Fruit fly (Drosophila melanogaster) whole organism, embryonic: Measurements from ENCODE around the gene nSMase.

ENCODE experiments used
- Abd-B ChIP-seq: fragments of 200-800 bp; sonication (Bioruptor generic); optimal IDR thresholded peaks from 2 replicates; lab custom pipeline; 2018; ENCODE audit warnings: missing biosample characterization, mild to moderate bottlenecking, missing genetic modification characterization, moderate library complexity
- Antp ChIP-seq: fragments of 200-800 bp; sonication (Bioruptor generic); optimal IDR thresholded peaks from 3 replicates; lab custom pipeline; 2016; ENCODE audit warnings: missing biosample characterization, missing genetic modification characterization
- CG11560 ChIP-seq: fragments of 200-800 bp; sonication (Bioruptor generic); IDR thresholded peaks from 3 replicates; pipeline ENCODE4 v1.3.6; 2022; ENCODE audit warnings: missing biosample characterization, missing genetic modification characterization
- CG13624 ChIP-seq: fragments of 200-800 bp; sonication (Bioruptor generic); optimal IDR thresholded peaks from 2 replicates; lab custom pipeline; 2016; ENCODE audit warnings: missing biosample characterization, missing genetic modification characterization
- CG15011 ChIP-seq: fragments of 200-800 bp; sonication (Bioruptor generic); optimal IDR thresholded peaks from 3 replicates; lab custom pipeline; 2018; ENCODE audit warnings: missing biosample characterization, mild to moderate bottlenecking, missing genetic modification characterization
- CG1529 ChIP-seq: fragments of 200-800 bp; sonication (Bioruptor generic); optimal IDR thresholded peaks from 3 replicates; lab custom pipeline; 2018; ENCODE audit warnings: missing biosample characterization, missing genetic modification characterization
- CG16779 ChIP-seq: fragments of 200-800 bp; sonication (Bioruptor generic); IDR thresholded peaks from 2 replicates; pipeline ENCODE4 v1.3.6; 2022; ENCODE audit warnings: missing biosample characterization, missing genetic modification characterization
- CG17802 ChIP-seq: fragments of 200-800 bp; sonication (Bioruptor generic); optimal IDR thresholded peaks from 2 replicates; lab custom pipeline; 2018; ENCODE audit warnings: missing biosample characterization, mild to moderate bottlenecking, missing genetic modification characterization, moderate library complexity
- CG2129 ChIP-seq: fragments of 200-800 bp; sonication (Bioruptor generic); IDR thresholded peaks from 2 replicates; pipeline ENCODE4 v1.3.6; 2022; ENCODE audit warnings: missing biosample characterization, missing genetic modification characterization; ENCODE audit not compliant: partially characterized antibody
- CG32532 ChIP-seq: fragments of 200-800 bp; sonication (Bioruptor generic); IDR thresholded peaks from 2 replicates; pipeline ENCODE4 v1.3.6; 2022; ENCODE audit warnings: missing biosample characterization, missing genetic modification characterization
- CG3407 ChIP-seq: fragments of 200-800 bp; sonication (Bioruptor generic); optimal IDR thresholded peaks from 2 replicates; lab custom pipeline; 2018; ENCODE audit warnings: missing biosample characterization, mild to moderate bottlenecking, missing genetic modification characterization
- CG34422 ChIP-seq: fragments of 200-800 bp; sonication (Bioruptor generic); IDR thresholded peaks from 3 replicates; pipeline ENCODE4 v1.3.6; 2022; ENCODE audit warnings: missing biosample characterization, missing genetic modification characterization
- CG4730 ChIP-seq: fragments of 200-800 bp; sonication (Bioruptor generic); IDR thresholded peaks from 2 replicates; pipeline ENCODE4 v1.3.6; 2022; ENCODE audit warnings: missing biosample characterization, missing genetic modification characterization
- CG6813 ChIP-seq: fragments of 200-800 bp; sonication (Bioruptor generic); optimal IDR thresholded peaks from 2 replicates; lab custom pipeline; 2017; ENCODE audit warnings: missing biosample characterization, missing genetic modification characterization, mild to moderate bottlenecking, moderate library complexity, missing genetic modification reagents
- CG7745 ChIP-seq: fragments of 200-800 bp; sonication (Bioruptor generic); optimal IDR thresholded peaks from 2 replicates; lab custom pipeline; 2018; ENCODE audit warnings: missing biosample characterization, mild to moderate bottlenecking, missing genetic modification characterization, moderate library complexity
- CG7963 ChIP-seq: fragments of 200-800 bp; sonication (Bioruptor generic); IDR thresholded peaks from 3 replicates; pipeline ENCODE4 v1.3.6; 2022; ENCODE audit warnings: missing biosample characterization, missing genetic modification characterization; ENCODE audit not compliant: partially characterized antibody
- CG7987 ChIP-seq: fragments of 200-800 bp; sonication (Bioruptor generic); optimal IDR thresholded peaks from 2 replicates; lab custom pipeline; 2018; ENCODE audit warnings: missing biosample characterization, mild to moderate bottlenecking, missing genetic modification characterization, moderate library complexity
- CG8944 ChIP-seq: fragments of 200-800 bp; sonication (Bioruptor generic); optimal IDR thresholded peaks from 3 replicates; lab custom pipeline; 2016; ENCODE audit warnings: missing biosample characterization, missing genetic modification characterization
- CG9215 ChIP-seq: fragments of 200-800 bp; sonication (Bioruptor generic); IDR thresholded peaks from 2 replicates; pipeline ENCODE4 v1.3.6; 2022; ENCODE audit warnings: missing biosample characterization, missing genetic modification characterization
- CG9609 ChIP-seq: fragments of 200-800 bp; sonication (Bioruptor generic); optimal IDR thresholded peaks from 3 replicates; lab custom pipeline; 2016; ENCODE audit warnings: missing biosample characterization, missing genetic modification characterization
- Dbx ChIP-seq: fragments of 200-800 bp; sonication (Bioruptor generic); IDR thresholded peaks from 3 replicates; pipeline ENCODE4 v1.3.6; 2022; ENCODE audit warnings: missing biosample characterization, missing genetic modification characterization
- Dll ChIP-seq: fragments of 200-800 bp; sonication (Bioruptor generic); IDR thresholded peaks from 4 replicates; pipeline ENCODE4 v1.3.6; 2022; ENCODE audit warnings: missing biosample characterization, missing genetic modification characterization; ENCODE audit not compliant: partially characterized antibody
- HmgZ ChIP-seq: fragments of 200-800 bp; sonication (Bioruptor generic); optimal IDR thresholded peaks from 2 replicates; lab custom pipeline; 2018; ENCODE audit warnings: missing biosample characterization, mild to moderate bottlenecking, missing genetic modification characterization
- Hr39 ChIP-seq: fragments of >200 bp; optimal IDR thresholded peaks from 2 replicates; lab custom pipeline; 2017
- Kr ChIP-seq: fragments of 200-800 bp; sonication (Bioruptor generic); optimal IDR thresholded peaks from 2 replicates; lab custom pipeline; 2017; ENCODE audit warnings: missing biosample characterization, mild to moderate bottlenecking, missing genetic modification characterization
- MESR4 ChIP-seq: fragments of 200-800 bp; sonication (Bioruptor generic); optimal IDR thresholded peaks from 2 replicates; lab custom pipeline; 2018; ENCODE audit warnings: missing biosample characterization, mild to moderate bottlenecking, missing genetic modification characterization, moderate library complexity
- Myb ChIP-seq: fragments of 200-800 bp; sonication (Bioruptor generic); optimal IDR thresholded peaks from 2 replicates; lab custom pipeline; 2016; ENCODE audit warnings: missing biosample characterization, missing genetic modification characterization
- Oaz ChIP-seq: fragments of 200-800 bp; sonication (Bioruptor generic); IDR thresholded peaks from 2 replicates; pipeline ENCODE4 v1.3.6; 2022; ENCODE audit warnings: missing biosample characterization, missing genetic modification characterization
- Pdp1 ChIP-seq, 2 experiments: fragments of 200-800 bp; sonication (Bioruptor generic); optimal IDR thresholded peaks; 3 replicates each; lab custom pipeline; 2016; ENCODE audit warnings: missing biosample characterization in 2 of 2, missing genetic modification characterization in 2 of 2, mild to moderate bottlenecking in 1 of 2, moderate library complexity in 1 of 2
- Ssrp ChIP-seq: fragments of 200-800 bp; sonication (Bioruptor generic); optimal IDR thresholded peaks from 2 replicates; lab custom pipeline; 2018; ENCODE audit warnings: missing biosample characterization, mild to moderate bottlenecking, missing genetic modification characterization, moderate library complexity
- YL-1 ChIP-seq: fragments of 200-800 bp; sonication (Bioruptor generic); optimal IDR thresholded peaks from 3 replicates; lab custom pipeline; 2017; ENCODE audit warnings: missing biosample characterization, mild to moderate bottlenecking, missing genetic modification characterization
- az2 ChIP-seq: fragments of 200-800 bp; sonication (Bioruptor generic); optimal IDR thresholded peaks from 3 replicates; lab custom pipeline; 2016; ENCODE audit warnings: missing biosample characterization, missing genetic modification characterization
- bbx ChIP-seq: fragments of 200-800 bp; sonication (Bioruptor generic); IDR thresholded peaks from 2 replicates; pipeline ENCODE4 v1.3.6; 2022; ENCODE audit warnings: missing biosample characterization, missing genetic modification characterization; ENCODE audit not compliant: partially characterized antibody
- bcd ChIP-seq: fragments of 200-800 bp; sonication (Bioruptor generic); optimal IDR thresholded peaks from 2 replicates; lab custom pipeline; 2017; ENCODE audit warnings: missing biosample characterization, mild to moderate bottlenecking, missing genetic modification characterization
- cad ChIP-seq: fragments of >200 bp; optimal IDR thresholded peaks from 2 replicates; lab custom pipeline; 2017; ENCODE audit warnings: missing biosample characterization, missing genetic modification characterization
- chinmo ChIP-seq: fragments of 200-800 bp; sonication (Bioruptor generic); IDR thresholded peaks from 4 replicates; pipeline ENCODE4 v1.3.6; 2022; ENCODE audit warnings: missing biosample characterization, missing genetic modification characterization; ENCODE audit not compliant: partially characterized antibody
- da ChIP-seq: fragments of 200-800 bp; sonication (Bioruptor generic); optimal IDR thresholded peaks from 2 replicates; lab custom pipeline; 2016; ENCODE audit warnings: missing biosample characterization, missing genetic modification characterization
- fd96Cb ChIP-seq: fragments of 200-800 bp; sonication (Bioruptor generic); optimal IDR thresholded peaks from 2 replicates; lab custom pipeline; 2018; ENCODE audit warnings: missing biosample characterization, mild to moderate bottlenecking, missing genetic modification characterization, moderate library complexity
- fru ChIP-seq: fragments of >200 bp; optimal IDR thresholded peaks from 2 replicates; lab custom pipeline; 2017
- pho ChIP-seq: fragments of 200-800 bp; sonication (Bioruptor generic); optimal IDR thresholded peaks from 2 replicates; lab custom pipeline; 2016; ENCODE audit warnings: missing biosample characterization, missing genetic modification characterization
- phol ChIP-seq: fragments of 200-800 bp; sonication (Bioruptor generic); optimal IDR thresholded peaks from 3 replicates; lab custom pipeline; 2018; ENCODE audit warnings: missing biosample characterization, mild to moderate bottlenecking, missing genetic modification characterization, moderate library complexity
- sens ChIP-seq: fragments of 200-800 bp; sonication (Bioruptor generic); peaks from one replicate; lab custom pipeline; 2016; ENCODE audit warnings: missing biosample characterization, missing genetic modification characterization
- shn ChIP-seq: fragments of 200-800 bp; sonication (Bioruptor generic); optimal IDR thresholded peaks from 3 replicates; lab custom pipeline; 2016; ENCODE audit warnings: missing biosample characterization, missing genetic modification characterization
- slou ChIP-seq: fragments of 200-800 bp; sonication (Bioruptor generic); optimal IDR thresholded peaks from 3 replicates; lab custom pipeline; 2016; ENCODE audit warnings: missing biosample characterization, missing genetic modification characterization
- sug ChIP-seq: fragments of 200-800 bp; optimal IDR thresholded peaks from 2 replicates; lab custom pipeline; 2019; ENCODE audit warnings: missing biosample characterization, mild to moderate bottlenecking, missing genetic modification characterization, moderate library complexity
- toy ChIP-seq: fragments of 200-800 bp; sonication (Bioruptor generic); IDR thresholded peaks from 2 replicates; pipeline ENCODE4 v1.3.6; 2022; ENCODE audit warnings: missing biosample characterization, missing genetic modification characterization
- unc-4 ChIP-seq: fragments of 200-800 bp; sonication (Bioruptor generic); IDR thresholded peaks from 2 replicates; pipeline ENCODE4 v1.3.6; 2022; ENCODE audit warnings: missing biosample characterization, missing genetic modification characterization; ENCODE audit not compliant: partially characterized antibody
- wek ChIP-seq: fragments of 200-800 bp; sonication (Bioruptor generic); optimal IDR thresholded peaks from 3 replicates; lab custom pipeline; 2018; ENCODE audit warnings: missing biosample characterization, mild to moderate bottlenecking, missing genetic modification characterization, moderate library complexity

Gene nSMase

dm6 chr3L:3222643-3223389 is 3.9 kb downstream of the nSMase start, which contains the start of the genes RpL28 and eIF1 (continued):
- TF ChIP-seq pho (GFP tag; lab: Kevin White, UChicago) (peak; percentile 88), HmgZ (tag; lab: Kevin White, UChicago) (peak; percentile 84), bcd (peak; percentile 97), CG8944 (GFP tag; lab: Kevin White, UChicago) (peak; percentile 81), CG4730 (GFP tag; lab: Robert Waterston, UW) (peak; percentile 69), Kr (GFP tag; lab: Kevin White, UChicago) (peak; percentile 88), CG11560 (tag; lab: Robert Waterston, UW) (peak; percentile 71; the same call in 2 of the 3 replicates), CG32532 (GFP tag; lab: Robert Waterston, UW) (peak; percentile 81), fd96Cb (tag; lab: Kevin White, UChicago) (peak; percentile 74), wek (GFP tag; lab: Kevin White, UChicago) (peak; percentile 90), CG16779 (GFP tag; lab: Robert Waterston, UW) (peak; percentile 84), Oaz (GFP tag; lab: Robert Waterston, UW) (peak; percentile 80), da (peak; percentile 89), shn (GFP tag; lab: Kevin White, UChicago) (peak; percentile 92), cad (GFP tag; lab: Kevin White, UChicago) (no peak), CG13624 (GFP tag; lab: Kevin White, UChicago) (peak; percentile 89), toy (GFP tag; lab: Robert Waterston, UW) (peak; percentile 62; the same call in 1 of the 2 replicates), az2 (GFP tag; lab: Kevin White, UChicago) (peak; percentile 88), CG1529 (GFP tag; lab: Kevin White, UChicago) (peak; percentile 89), Abd-B (GFP tag; lab: Kevin White, UChicago) (peak; percentile 73), Antp (GFP tag; lab: Kevin White, UChicago) (peak; percentile 87), CG34422 (GFP tag; lab: Robert Waterston, UW) (peak; percentile 84), CG7963 (GFP tag; lab: Robert Waterston, UW) (peak; percentile 45; the same call in 1 of the 3 replicates), fru (lab: Kevin White, UChicago) (no peak)

DNA sequence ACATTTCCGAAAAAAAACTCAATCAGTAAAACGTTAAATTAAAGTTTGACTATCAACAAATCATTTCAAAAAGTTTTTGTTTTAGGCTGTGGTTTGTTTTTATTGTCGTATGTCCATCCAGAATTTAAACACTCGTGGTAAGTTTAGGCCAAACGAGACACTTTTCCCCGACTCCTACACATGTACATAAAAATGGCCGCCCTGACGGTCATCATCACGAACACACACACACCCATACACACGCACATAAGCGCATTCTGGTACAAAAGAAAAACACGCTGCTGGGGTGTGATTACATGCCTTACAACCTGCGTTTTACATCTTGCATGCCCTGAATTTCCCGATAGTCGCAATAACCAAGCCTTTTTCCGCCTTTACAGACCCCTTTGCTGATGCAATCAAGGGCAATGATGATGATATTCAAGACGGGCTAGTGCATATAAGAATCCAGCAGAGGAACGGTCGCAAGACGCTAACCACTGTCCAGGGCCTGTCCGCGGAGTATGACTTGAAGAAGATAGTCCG is 4.5 kb downstream of the nSMase start:
- TF ChIP-seq sens (GFP tag; lab: Kevin White, UChicago), result peak; percentile 11
- TF ChIP-seq sug (tag; lab: Kevin White, UChicago), result no peak
- TF ChIP-seq unc-4 (GFP tag; lab: Robert Waterston, UW), result 0 out of 2 replicates have a peak, but pooled peaks have one; percentile 24
- TF ChIP-seq CG9609, result no peak
- TF ChIP-seq CG9215, result no peak
- 0 out of 2 replicates have a peak, but pooled peaks have one; percentile 7 for TF ChIP-seq CG2129 (GFP tag; lab: Robert Waterston, UW)
- no peak for TF ChIP-seq Myb (GFP tag; lab: Kevin White, UChicago)
- TF ChIP-seq phol, result peak; percentile 73
- TF ChIP-seq Hr39 (lab: Kevin White, UChicago), result no peak
- TF ChIP-seq CG17802 (tag; lab: Kevin White, UChicago), result no peak
- no peak for TF ChIP-seq Ssrp (tag; lab: Kevin White, UChicago)
- 0 out of 4 replicates have a peak, but pooled peaks have one; percentile 7 for TF ChIP-seq chinmo (GFP tag; lab: Robert Waterston, UW)
- TF ChIP-seq MESR4 (GFP tag; lab: Kevin White, UChicago), result peak; percentile 99
- no peak for TF ChIP-seq CG7745 (tag; lab: Kevin White, UChicago)
- no peak for TF ChIP-seq Dbx
- TF ChIP-seq CG6813 (GFP tag; lab: Kevin White, UChicago), result no peak
- TF ChIP-seq Dll (GFP tag; lab: Robert Waterston, UW), result peak; percentile 59; the same call in 1 of the 4 replicates
- TF ChIP-seq CG3407, result no peak
- TF ChIP-seq bbx (GFP tag; lab: Robert Waterston, UW), result no peak
- no peak for TF ChIP-seq CG15011 (GFP tag; lab: Kevin White, UChicago)
- peak in 1 of 2 experiments; percentile 32 for TF ChIP-seq Pdp1 (GFP tag; optimal IDR thresholded peaks at IDR 0.05; lab: Kevin White, UChicago)
- peak; percentile 65 for TF ChIP-seq YL-1
- TF ChIP-seq CG7987 (GFP tag; lab: Kevin White, UChicago), result peak; percentile 89
- TF ChIP-seq slou (GFP tag; lab: Kevin White, UChicago), result no peak
